Worm (Caenorhabditis elegans) whole organism, midembryonic: ENCODE results near the gene W05H9.4.

Experiments used
- T22C8.4 ChIP-seq: fragments of 200-800 bp; sonication (Bioruptor generic); IDR thresholded peaks from 2 replicates; pipeline ENCODE4 v1.3.6; 2022; ENCODE audit warnings: missing genetic modification characterization, missing compliant biosample characterization
- cog-1 ChIP-seq: sonication (generic microtip); optimal IDR thresholded peaks from 2 replicates; lab custom pipeline; 2016; ENCODE audit warnings: missing genetic modification characterization, missing compliant biosample characterization
- flt-1 ChIP-seq: fragments of 200-800 bp; sonication (Bioruptor generic); IDR thresholded peaks from 2 replicates; pipeline ENCODE4 v1.3.6; 2022; ENCODE audit warnings: missing genetic modification characterization, missing compliant biosample characterization
- klf-2 ChIP-seq: fragments of 200-800 bp; sonication (Bioruptor generic); conservative IDR thresholded peaks from 2 replicates; pipeline ENCODE4 v1.3.6; 2022; ENCODE audit warnings: missing genetic modification reagents, missing genetic modification characterization, missing compliant biosample characterization
- med-1 ChIP-seq: sonication (generic microtip); optimal IDR thresholded peaks from 2 replicates; lab custom pipeline; 2017; ENCODE audit warnings: missing genetic modification characterization, mild to moderate bottlenecking, missing compliant biosample characterization, antibody characterized with exemption, missing genetic modification reagents; ENCODE audit not compliant: insufficient read depth
- ref-1 ChIP-seq: fragments of 200-800 bp; sonication (Bioruptor generic); conservative IDR thresholded peaks from 2 replicates; pipeline ENCODE4 v1.3.6; 2022; ENCODE audit warnings: missing genetic modification reagents, missing genetic modification characterization, missing compliant biosample characterization
- tab-1 ChIP-seq: fragments of 200-800 bp; sonication (Bioruptor generic); IDR thresholded peaks from 2 replicates; pipeline ENCODE4 v1.3.6; 2022; ENCODE audit warnings: missing genetic modification characterization, missing compliant biosample characterization
- ztf-23 ChIP-seq: fragments of 200-800 bp; sonication (Bioruptor generic); IDR thresholded peaks from 2 replicates; pipeline ENCODE4 v1.3.6; 2022; ENCODE audit warnings: missing genetic modification reagents, missing genetic modification characterization, missing compliant biosample characterization
- ztf-29 ChIP-seq: fragments of 200-800 bp; sonication (Bioruptor generic); IDR thresholded peaks from 2 replicates; pipeline ENCODE4 v1.3.6; 2022; ENCODE audit warnings: missing genetic modification reagents, missing genetic modification characterization, missing compliant biosample characterization

- no peak for TF ChIP-seq ztf-23
- TF ChIP-seq T22C8.4: no peak
- no peak for TF ChIP-seq flt-1 (GFP tag; lab: Robert Waterston, UW)
- no peak for TF ChIP-seq cog-1 (tag; lab: Kevin White, UChicago)
- no peak for TF ChIP-seq ref-1 (GFP tag; lab: Robert Waterston, UW)
- TF ChIP-seq tab-1 (GFP tag; lab: Robert Waterston, UW): no peak
- no peak for TF ChIP-seq ztf-29
- TF ChIP-seq med-1 (GFP tag; lab: Kevin White, UChicago): no peak
- TF ChIP-seq klf-2 (GFP tag; lab: Robert Waterston, UW): no peak
Observed at ce11 chrX:6240640-6241033, 22.8 kb upstream of the W05H9.4 start, which contains the start of gene got-2.2.
